Fruit fly (Drosophila melanogaster) whole organism, embryonic: Measurements from ENCODE around the gene dtn.

ENCODE experiments used
- ATbp ChIP-seq: fragments of 200-800 bp; sonication (Bioruptor generic); optimal IDR thresholded peaks from 2 replicates; lab custom pipeline; 2017; ENCODE audit warnings: missing biosample characterization, mild to moderate bottlenecking, missing genetic modification characterization, missing genetic modification reagents
- Abd-B ChIP-seq: fragments of 200-800 bp; sonication (Bioruptor generic); optimal IDR thresholded peaks from 2 replicates; lab custom pipeline; 2018; ENCODE audit warnings: missing biosample characterization, mild to moderate bottlenecking, missing genetic modification characterization, moderate library complexity
- CG10147 ChIP-seq: fragments of 200-800 bp; sonication (Bioruptor generic); optimal IDR thresholded peaks from 2 replicates; lab custom pipeline; 2019; ENCODE audit warnings: missing biosample characterization, mild to moderate bottlenecking, missing genetic modification characterization, moderate library complexity
- CG10267 ChIP-seq: fragments of 200-800 bp; sonication (Bioruptor generic); optimal IDR thresholded peaks from 2 replicates; lab custom pipeline; 2018; ENCODE audit warnings: missing biosample characterization, mild to moderate bottlenecking, missing genetic modification characterization, moderate library complexity
- CG11723 ChIP-seq: fragments of 200-800 bp; sonication (Bioruptor generic); optimal IDR thresholded peaks from 2 replicates; lab custom pipeline; 2017; ENCODE audit warnings: missing biosample characterization, mild to moderate bottlenecking, missing genetic modification characterization
- CG12155 ChIP-seq: fragments of 200-800 bp; sonication (Bioruptor generic); optimal IDR thresholded peaks from 3 replicates; lab custom pipeline; 2016; ENCODE audit warnings: missing biosample characterization, missing genetic modification characterization
- CG12219 ChIP-seq: fragments of 200-800 bp; sonication (Bioruptor generic); optimal IDR thresholded peaks from 3 replicates; lab custom pipeline; 2018; ENCODE audit warnings: missing biosample characterization, mild to moderate bottlenecking, missing genetic modification characterization
- CG12391 ChIP-seq: fragments of 200-800 bp; sonication (Bioruptor generic); optimal IDR thresholded peaks from 3 replicates; lab custom pipeline; 2018; ENCODE audit warnings: missing biosample characterization, mild to moderate bottlenecking, missing genetic modification characterization, moderate library complexity
- CG12942 ChIP-seq: fragments of 200-800 bp; sonication (Bioruptor generic); optimal IDR thresholded peaks from 3 replicates; lab custom pipeline; 2016; ENCODE audit warnings: missing biosample characterization, missing genetic modification characterization
- CG14667 ChIP-seq: fragments of 200-800 bp; sonication (Bioruptor generic); IDR thresholded peaks from 2 replicates; pipeline ENCODE4 v1.3.6; 2022; ENCODE audit warnings: missing biosample characterization, missing genetic modification characterization
- CG15011 ChIP-seq: fragments of 200-800 bp; sonication (Bioruptor generic); optimal IDR thresholded peaks from 3 replicates; lab custom pipeline; 2018; ENCODE audit warnings: missing biosample characterization, mild to moderate bottlenecking, missing genetic modification characterization
- CG16813 ChIP-seq: fragments of 200-800 bp; sonication (Bioruptor generic); IDR thresholded peaks from 3 replicates; pipeline ENCODE4 v1.3.6; 2022; ENCODE audit warnings: missing biosample characterization, missing genetic modification characterization; ENCODE audit not compliant: partially characterized antibody
- CG17829 ChIP-seq: fragments of 200-800 bp; optimal IDR thresholded peaks from 2 replicates; lab custom pipeline; 2019; ENCODE audit warnings: missing biosample characterization, mild to moderate bottlenecking, missing genetic modification characterization, moderate library complexity
- CG18476 ChIP-seq: fragments of 200-800 bp; sonication (Bioruptor generic); optimal IDR thresholded peaks from 2 replicates; lab custom pipeline; 2016; ENCODE audit warnings: missing biosample characterization, mild to moderate bottlenecking, missing genetic modification characterization
- CG31224 ChIP-seq: fragments of 200-800 bp; sonication (Bioruptor generic); IDR thresholded peaks from 2 replicates; pipeline ENCODE4 v1.3.6; 2022; ENCODE audit warnings: missing biosample characterization, missing genetic modification characterization
- CG4617 ChIP-seq: fragments of 200-800 bp; sonication (Bioruptor generic); optimal IDR thresholded peaks from 3 replicates; lab custom pipeline; 2016; ENCODE audit warnings: missing biosample characterization, missing genetic modification characterization, borderline replicate concordance
- CG7745 ChIP-seq: fragments of 200-800 bp; sonication (Bioruptor generic); optimal IDR thresholded peaks from 2 replicates; lab custom pipeline; 2018; ENCODE audit warnings: missing biosample characterization, mild to moderate bottlenecking, missing genetic modification characterization, moderate library complexity
- CG7987 ChIP-seq: fragments of 200-800 bp; sonication (Bioruptor generic); optimal IDR thresholded peaks from 2 replicates; lab custom pipeline; 2018; ENCODE audit warnings: missing biosample characterization, mild to moderate bottlenecking, missing genetic modification characterization, moderate library complexity
- CG8765 ChIP-seq: fragments of 200-800 bp; sonication (Bioruptor generic); IDR thresholded peaks from 2 replicates; pipeline ENCODE4 v1.3.6; 2022; ENCODE audit warnings: missing biosample characterization, missing genetic modification characterization
- CG8924 ChIP-seq: fragments of 200-800 bp; optimal IDR thresholded peaks from 3 replicates; lab custom pipeline; 2019; ENCODE audit warnings: missing biosample characterization, mild to moderate bottlenecking, missing genetic modification characterization, moderate library complexity
- CG8944 ChIP-seq: fragments of 200-800 bp; sonication (Bioruptor generic); optimal IDR thresholded peaks from 3 replicates; lab custom pipeline; 2016; ENCODE audit warnings: missing biosample characterization, missing genetic modification characterization
- CkIIα-i1 ChIP-seq: fragments of 200-800 bp; sonication (Bioruptor generic); IDR thresholded peaks from 2 replicates; pipeline ENCODE4 v1.3.6; 2022; ENCODE audit warnings: missing biosample characterization, missing genetic modification characterization
- D19B ChIP-seq: fragments of 200-800 bp; sonication (Bioruptor generic); optimal IDR thresholded peaks from 2 replicates; lab custom pipeline; 2017; ENCODE audit warnings: missing biosample characterization, mild to moderate bottlenecking, missing genetic modification characterization
- Drgx ChIP-seq: fragments of 200-800 bp; sonication (Bioruptor generic); IDR thresholded peaks from 2 replicates; pipeline ENCODE4 v1.3.6; 2022; ENCODE audit warnings: missing biosample characterization, missing genetic modification characterization
- Ets97D ChIP-seq: fragments of 200-800 bp; sonication (Bioruptor generic); optimal IDR thresholded peaks from 3 replicates; lab custom pipeline; 2016; ENCODE audit warnings: missing biosample characterization, missing genetic modification characterization
- Nf-YC ChIP-seq: fragments of 200-800 bp; optimal IDR thresholded peaks from 3 replicates; lab custom pipeline; 2019; ENCODE audit warnings: missing biosample characterization, mild to moderate bottlenecking, missing genetic modification characterization, moderate library complexity
- Opbp ChIP-seq: fragments of 200-800 bp; sonication (Bioruptor generic); IDR thresholded peaks from 3 replicates; pipeline ENCODE4 v1.3.6; 2022; ENCODE audit warnings: missing biosample characterization, missing genetic modification characterization; ENCODE audit not compliant: partially characterized antibody
- Ptx1 ChIP-seq: fragments of 200-800 bp; sonication (Bioruptor generic); IDR thresholded peaks from 2 replicates; pipeline ENCODE4 v1.3.6; 2022; ENCODE audit warnings: missing biosample characterization, missing genetic modification characterization
- Rx ChIP-seq: fragments of 200-800 bp; sonication (Bioruptor generic); IDR thresholded peaks from 2 replicates; pipeline ENCODE4 v1.3.6; 2022; ENCODE audit warnings: missing biosample characterization, missing genetic modification characterization
- Side ChIP-seq: fragments of 200-800 bp; sonication (Bioruptor generic); optimal IDR thresholded peaks from 2 replicates; lab custom pipeline; 2016; ENCODE audit warnings: missing biosample characterization, missing genetic modification characterization
- Vsx1 ChIP-seq: fragments of 200-800 bp; sonication (Bioruptor generic); optimal IDR thresholded peaks from 2 replicates; lab custom pipeline; 2017; ENCODE audit warnings: missing biosample characterization, mild to moderate bottlenecking, missing genetic modification characterization, missing genetic modification reagents
- ac ChIP-seq: fragments of 200-800 bp; sonication (Bioruptor generic); optimal IDR thresholded peaks from 3 replicates; lab custom pipeline; 2017; ENCODE audit warnings: missing biosample characterization, mild to moderate bottlenecking, missing genetic modification characterization
- bsh ChIP-seq, 2 experiments: fragments of 200-800 bp; sonication (Bioruptor generic); optimal IDR thresholded peaks; 2 replicates each; lab custom pipeline; 2017 to 2018; ENCODE audit warnings: mild to moderate bottlenecking in 2 of 2, missing biosample characterization in 2 of 2, missing genetic modification characterization in 2 of 2, moderate library complexity in 1 of 2
- btn ChIP-seq: fragments of 200-800 bp; sonication (Bioruptor generic); optimal IDR thresholded peaks from 2 replicates; lab custom pipeline; 2016; ENCODE audit warnings: missing biosample characterization, missing genetic modification characterization
- cas ChIP-seq: fragments of 200-800 bp; sonication (Bioruptor generic); IDR thresholded peaks from 2 replicates; pipeline ENCODE4 v1.3.6; 2022; ENCODE audit warnings: missing biosample characterization, missing genetic modification characterization
- chif ChIP-seq, 2 experiments: fragments of 200-800 bp; sonication (Bioruptor generic); optimal IDR thresholded peaks; 3 replicates each; lab custom pipeline; 2016; ENCODE audit warnings: missing biosample characterization in 2 of 2, missing genetic modification characterization in 2 of 2
- crc ChIP-seq: fragments of 200-800 bp; sonication (Bioruptor generic); optimal IDR thresholded peaks from 2 replicates; lab custom pipeline; 2016; ENCODE audit warnings: missing biosample characterization, missing genetic modification characterization
- croc ChIP-seq: fragments of 200-800 bp; sonication (Bioruptor generic); conservative IDR thresholded peaks from 3 replicates; pipeline ENCODE4 v1.3.6; 2022; ENCODE audit warnings: missing biosample characterization, missing genetic modification characterization
- dm ChIP-seq: fragments of 200-800 bp; sonication (Bioruptor generic); optimal IDR thresholded peaks from 3 replicates; lab custom pipeline; 2016; ENCODE audit warnings: missing biosample characterization, missing genetic modification characterization
- ems ChIP-seq: fragments of 200-800 bp; sonication (Bioruptor generic); optimal IDR thresholded peaks from 3 replicates; lab custom pipeline; 2016; ENCODE audit warnings: missing biosample characterization, missing genetic modification characterization
- esg ChIP-seq: fragments of 200-800 bp; sonication (Bioruptor generic); conservative IDR thresholded peaks from 2 replicates; pipeline ENCODE4 v1.3.6; 2022; ENCODE audit warnings: missing biosample characterization, missing genetic modification characterization
- fd3F ChIP-seq: fragments of 200-800 bp; sonication (Bioruptor generic); optimal IDR thresholded peaks from 2 replicates; lab custom pipeline; 2018; ENCODE audit warnings: missing biosample characterization, mild to moderate bottlenecking, missing genetic modification characterization, moderate library complexity
- h ChIP-seq: fragments of >200 bp; optimal IDR thresholded peaks from 2 replicates; lab custom pipeline; 2017
- ken ChIP-seq: fragments of 200-800 bp; sonication (Bioruptor generic); IDR thresholded peaks from 3 replicates; pipeline ENCODE4 v1.3.6; 2022; ENCODE audit warnings: missing biosample characterization, missing genetic modification characterization
- pb ChIP-seq: fragments of 200-800 bp; sonication (Bioruptor generic); optimal IDR thresholded peaks from 3 replicates; lab custom pipeline; 2016; ENCODE audit warnings: missing biosample characterization, missing genetic modification characterization
- ro ChIP-seq: fragments of 200-800 bp; sonication (Bioruptor generic); IDR thresholded peaks from 2 replicates; pipeline ENCODE4 v1.3.6; 2022; ENCODE audit warnings: missing biosample characterization, missing genetic modification characterization
- tin ChIP-seq: fragments of 200-800 bp; sonication (Bioruptor generic); optimal IDR thresholded peaks from 3 replicates; lab custom pipeline; 2016; ENCODE audit warnings: missing biosample characterization, missing genetic modification characterization
- twi ChIP-seq: fragments of 200-800 bp; optimal IDR thresholded peaks from 2 replicates; lab custom pipeline; 2019; ENCODE audit warnings: missing biosample characterization, mild to moderate bottlenecking, missing genetic modification characterization, moderate library complexity
- usp ChIP-seq: fragments of >200 bp; optimal IDR thresholded peaks from 2 replicates; lab custom pipeline; 2017; ENCODE audit warnings: missing biosample characterization, missing genetic modification characterization
- wek ChIP-seq: fragments of 200-800 bp; sonication (Bioruptor generic); optimal IDR thresholded peaks from 3 replicates; lab custom pipeline; 2018; ENCODE audit warnings: missing biosample characterization, mild to moderate bottlenecking, missing genetic modification characterization, moderate library complexity
- zen ChIP-seq: fragments of 200-800 bp; sonication (Bioruptor generic); optimal IDR thresholded peaks from 3 replicates; lab custom pipeline; 2018; ENCODE audit warnings: missing biosample characterization, mild to moderate bottlenecking, missing genetic modification characterization, moderate library complexity

The dtn gene

dm6 chrX:6263614-6264130 is 38.2 kb downstream of the dtn start (continued):
- TF ChIP-seq tin (GFP tag; lab: Kevin White, UChicago) (peak; percentile 52), Opbp (no peak), esg (peak; percentile 71), Abd-B (GFP tag; lab: Kevin White, UChicago) (peak; percentile 66), CG14667 (GFP tag; lab: Robert Waterston, UW) (peak; percentile 34; the same call in 1 of the 2 replicates), ATbp (peak; percentile 68), CG12219 (GFP tag; lab: Kevin White, UChicago) (peak; percentile 83), Vsx1 (GFP tag; lab: Kevin White, UChicago) (peak; percentile 66), twi (tag; lab: Kevin White, UChicago) (peak; percentile 23), CG4617 (GFP tag; lab: Kevin White, UChicago) (no peak), dm (peak; percentile 5), Ptx1 (GFP tag; lab: Robert Waterston, UW) (peak; percentile 67), CG10267 (tag; lab: Kevin White, UChicago) (peak; percentile 65), CG16813 (GFP tag; lab: Robert Waterston, UW) (no peak), cas (GFP tag; lab: Robert Waterston, UW) (no peak), CG11723 (GFP tag; lab: Kevin White, UChicago) (peak; percentile 73), fd3F (peak; percentile 59), wek (GFP tag; lab: Kevin White, UChicago) (peak; percentile 20), croc (GFP tag; lab: Robert Waterston, UW) (peak; percentile 42; the same call in 1 of the 3 replicates), zen (tag; lab: Kevin White, UChicago) (peak; percentile 34), Ets97D (peak; percentile 12), CG8944 (no peak), ken (GFP tag; lab: Robert Waterston, UW) (no peak), ro (no peak), CG10147 (GFP tag; lab: Kevin White, UChicago) (peak; percentile 87), CG8765 (no peak), CkIIα-i1 (no peak), ems (peak; percentile 74), Nf-YC (tag; lab: Kevin White, UChicago) (peak; percentile 73), CG31224 (GFP tag; lab: Robert Waterston, UW) (peak; percentile 52), D19B (GFP tag; lab: Kevin White, UChicago) (peak; percentile 74), CG7745 (tag; lab: Kevin White, UChicago) (no peak), Side (GFP tag; lab: Kevin White, UChicago) (peak; percentile 41), h (no peak), CG12942 (GFP tag; lab: Kevin White, UChicago) (peak; percentile 35), CG12155 (peak; percentile 50), btn (GFP tag; lab: Kevin White, UChicago) (no peak), crc (GFP tag; lab: Kevin White, UChicago) (peak; percentile 43), CG17829 (tag; lab: Kevin White, UChicago) (peak; percentile 71), usp (GFP tag; lab: Kevin White, UChicago) (no peak), ac (GFP tag; lab: Kevin White, UChicago) (no peak), Rx (GFP tag; lab: Robert Waterston, UW) (peak; percentile 28; the same call in 1 of the 2 replicates), CG15011 (peak; percentile 79), CG7987 (GFP tag; lab: Kevin White, UChicago) (peak; percentile 44), CG12391 (tag; lab: Kevin White, UChicago) (peak; percentile 71), pb (GFP tag; lab: Kevin White, UChicago) (peak; percentile 40), CG8924 (tag; lab: Kevin White, UChicago) (peak; percentile 79), Drgx (GFP tag; lab: Robert Waterston, UW) (peak; percentile 52; the same call in 1 of the 2 replicates), chif (GFP tag; optimal IDR thresholded peaks at IDR 0.05; lab: Kevin White, UChicago) (peak; percentile 22 to 52), bsh (GFP tag; optimal IDR thresholded peaks at IDR 0.05; lab: Kevin White, UChicago) (peak in 1 of 2 experiments; percentile 60), CG18476 (GFP tag; lab: Kevin White, UChicago) (peak; percentile 79)
